Fruit fly (Drosophila melanogaster): Measurements from ENCODE around the gene lft.

The lft gene

DNA sequence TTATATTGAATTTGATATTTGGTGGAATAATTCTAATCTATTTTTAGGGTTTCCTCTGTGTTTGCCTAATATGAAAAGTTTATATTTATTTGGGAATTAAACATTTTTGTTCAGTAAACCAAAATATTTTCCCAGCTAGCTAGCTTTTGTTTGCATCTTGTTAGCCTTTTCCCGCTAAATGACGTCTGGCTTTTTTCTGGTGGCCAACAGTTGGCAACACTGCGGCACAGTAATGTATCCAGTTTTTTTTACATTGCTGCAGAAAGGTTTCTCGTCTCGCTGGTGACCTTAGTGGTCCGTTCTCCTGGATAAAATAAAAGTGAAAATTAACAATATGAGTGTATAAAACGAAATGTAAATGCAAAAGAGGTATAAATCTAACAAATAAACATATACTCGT is at the start of gene lft (continued):
- no peak for TF ChIP-seq pho (GFP tag; optimal IDR thresholded peaks at IDR 0.05)
- TF ChIP-seq Sry-δ (GFP tag; optimal IDR thresholded peaks at IDR 0.05) = peak; percentile 36
- TF ChIP-seq CG4854 (GFP tag; optimal IDR thresholded peaks at IDR 0.05) = no peak
- no peak for TF ChIP-seq usp (GFP tag; optimal IDR thresholded peaks at IDR 0.05)
- TF ChIP-seq MBD-R2 (GFP tag; IDR thresholded peaks at IDR 0.05) = 0 out of 2 replicates have a peak, but pooled peaks have one; percentile 30
- TF ChIP-seq CG1603 (tag; optimal IDR thresholded peaks at IDR 0.05) = peak; percentile 51

DNA sequence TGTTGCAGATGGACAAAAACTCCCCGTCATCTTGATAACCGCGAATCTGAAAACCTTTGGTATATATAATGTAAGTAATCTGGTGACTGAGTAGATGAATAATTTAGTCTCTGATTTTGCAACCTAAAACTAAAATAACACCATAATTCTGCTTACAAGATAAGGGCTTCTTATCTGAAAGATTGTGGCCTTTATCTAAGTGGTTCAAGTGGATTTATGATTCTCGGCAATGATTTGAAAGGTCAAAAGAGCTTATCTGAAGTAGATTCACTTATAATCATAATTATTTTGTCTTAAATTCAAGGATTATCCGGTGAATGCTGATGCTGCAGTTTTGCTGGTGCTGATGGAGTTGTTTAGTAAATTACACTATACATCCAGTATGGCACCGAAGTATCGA is 48.4 kb upstream of the lft start:
- peak; percentile 82 for TF ChIP-seq CG34376 (GFP tag; optimal IDR thresholded peaks at IDR 0.05)
- TF ChIP-seq eve (GFP tag; optimal IDR thresholded peaks at IDR 0.05) = peak in 1 of 2 experiments; percentile 46
- TF ChIP-seq Med (GFP tag) = peak; percentile 6
- TF ChIP-seq CG6813 (GFP tag; optimal IDR thresholded peaks at IDR 0.05) = no peak
- TF ChIP-seq CG15479 (GFP tag; optimal IDR thresholded peaks at IDR 0.05) = peak; percentile 66
- TF ChIP-seq grn (GFP tag; optimal IDR thresholded peaks at IDR 0.05) = peak; percentile 45
- no peak for TF ChIP-seq CG32772 (GFP tag; IDR thresholded peaks at IDR 0.05)
- peak; percentile 16 for TF ChIP-seq sug (tag; optimal IDR thresholded peaks at IDR 0.05)
- TF ChIP-seq chinmo (GFP tag; IDR thresholded peaks at IDR 0.05; ENCODE audit: partially characterized antibody) = 0 out of 4 replicates have a peak, but pooled peaks have one; percentile 21
- TF ChIP-seq Hr78 (GFP tag; optimal IDR thresholded peaks at IDR 0.05) = peak in 1 of 2 experiments; percentile 55
- TF ChIP-seq exex (tag; optimal IDR thresholded peaks at IDR 0.05) = peak; percentile 83
- peak in 1 of 2 experiments; percentile 7 for TF ChIP-seq Eip74EF (GFP tag; optimal IDR thresholded peaks at IDR 0.05)
- TF ChIP-seq zf30C (GFP tag; optimal IDR thresholded peaks at IDR 0.05) = no peak

DNA sequence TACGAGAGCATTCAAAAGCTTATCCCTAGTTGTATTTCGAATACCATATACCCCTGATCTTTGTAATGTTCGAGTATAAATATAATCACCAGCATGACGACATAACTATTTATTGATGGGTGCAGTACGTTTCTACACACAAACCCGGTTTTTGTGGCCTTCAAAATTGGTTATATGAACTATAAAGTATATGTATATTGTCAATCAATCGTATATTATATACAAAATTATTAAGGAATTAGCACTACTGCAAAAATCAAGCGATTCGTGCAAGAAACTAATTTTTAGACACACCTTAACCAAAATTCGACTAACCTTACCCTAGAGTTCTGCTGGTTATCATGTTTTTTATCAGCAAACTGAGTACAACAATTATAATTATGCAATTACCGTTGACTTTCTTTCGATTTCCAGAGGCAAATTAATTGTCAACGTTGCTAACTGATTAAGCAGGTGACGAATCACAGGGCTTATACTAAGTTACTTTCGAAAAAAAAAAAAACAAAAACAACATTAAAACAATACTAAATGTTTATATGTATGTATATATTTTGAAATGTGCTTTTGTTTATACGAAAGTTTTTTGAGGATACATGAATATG is 44.0 kb upstream of the lft start:
- TF ChIP-seq Pdp1 (GFP tag; optimal IDR thresholded peaks at IDR 0.05) (peak in 1 of 2 experiments; percentile 75), exex (tag; optimal IDR thresholded peaks at IDR 0.05) (peak; percentile 77), eve (GFP tag; optimal IDR thresholded peaks at IDR 0.05) (peak in 1 of 2 experiments; percentile 28), rib (GFP tag; IDR thresholded peaks at IDR 0.05) (no peak), Med (GFP tag) (peak; percentile 10), D19B (GFP tag; optimal IDR thresholded peaks at IDR 0.05) (peak; percentile 66), CG7271 (tag; optimal IDR thresholded peaks at IDR 0.05) (no peak)

DNA sequence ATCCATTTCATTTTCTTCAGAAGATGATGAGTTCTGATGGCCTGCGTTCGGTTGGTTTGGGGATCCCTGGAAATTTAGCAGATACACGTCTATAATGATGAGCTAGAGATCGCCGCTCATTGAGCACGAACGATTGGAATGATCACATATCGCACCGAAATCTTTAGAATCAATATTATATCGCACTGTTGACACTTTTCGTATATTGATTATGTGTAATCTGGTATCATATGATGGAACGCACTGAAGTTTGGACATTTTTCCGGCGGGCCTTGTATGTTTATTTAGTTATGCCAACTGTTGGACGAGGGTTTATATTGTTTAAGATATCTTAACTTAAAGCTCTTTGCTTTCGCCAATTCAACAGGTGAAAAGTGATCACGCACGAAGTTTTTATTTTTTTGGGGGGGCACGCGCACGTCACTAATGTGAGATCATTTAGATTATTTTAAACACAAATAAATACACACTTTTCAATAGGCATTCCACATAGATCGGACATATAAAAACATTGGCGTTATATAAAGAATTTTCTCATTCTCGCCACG is 43.2 kb upstream of the lft start:
- TF ChIP-seq CG9876 (GFP tag; optimal IDR thresholded peaks at IDR 0.05) (no peak), ara (GFP tag; IDR thresholded peaks at IDR 0.05) (no peak; the same call in 1 of the 2 replicates), CG17802 (tag; optimal IDR thresholded peaks at IDR 0.05) (no peak), CG11695 (GFP tag; IDR thresholded peaks at IDR 0.05) (0 out of 3 replicates have a peak, but pooled peaks have one; percentile 15), Ptx1 (GFP tag; IDR thresholded peaks at IDR 0.05) (no peak), ind (GFP tag; optimal IDR thresholded peaks at IDR 0.05) (no peak), pum (GFP tag; optimal IDR thresholded peaks at IDR 0.05) (peak; percentile 2), cg (GFP tag; optimal IDR thresholded peaks at IDR 0.05) (no peak), dysf (GFP tag; IDR thresholded peaks at IDR 0.05) (no peak), Asciz (GFP tag; optimal IDR thresholded peaks at IDR 0.05) (no peak), MBD-R2 (GFP tag; IDR thresholded peaks at IDR 0.05) (no peak), az2 (GFP tag; optimal IDR thresholded peaks at IDR 0.05) (no peak), Jarid2 (GFP tag; optimal IDR thresholded peaks at IDR 0.05) (no peak), CG16863 (GFP tag; optimal IDR thresholded peaks at IDR 0.05) (no peak), z (GFP tag; IDR thresholded peaks at IDR 0.05) (no peak), abd-A (tag; optimal IDR thresholded peaks at IDR 0.05) (no peak), prd (optimal IDR thresholded peaks at IDR 0.05) (no peak), prd (GFP tag; IDR thresholded peaks at IDR 0.05) (no peak), br (optimal IDR thresholded peaks at IDR 0.05) (no peak), sc (optimal IDR thresholded peaks at IDR 0.05) (no peak), sc (GFP tag; optimal IDR thresholded peaks at IDR 0.05) (no peak), CG17912 (GFP tag; optimal IDR thresholded peaks at IDR 0.05) (no peak), Neu2 (GFP tag; optimal IDR thresholded peaks at IDR 0.05; ENCODE audit: borderline replicate concordance) (no peak)

Measured in whole organism, embryonic.